Fruit fly (Drosophila melanogaster): ENCODE measurements around the gene CG14518.

DNA sequence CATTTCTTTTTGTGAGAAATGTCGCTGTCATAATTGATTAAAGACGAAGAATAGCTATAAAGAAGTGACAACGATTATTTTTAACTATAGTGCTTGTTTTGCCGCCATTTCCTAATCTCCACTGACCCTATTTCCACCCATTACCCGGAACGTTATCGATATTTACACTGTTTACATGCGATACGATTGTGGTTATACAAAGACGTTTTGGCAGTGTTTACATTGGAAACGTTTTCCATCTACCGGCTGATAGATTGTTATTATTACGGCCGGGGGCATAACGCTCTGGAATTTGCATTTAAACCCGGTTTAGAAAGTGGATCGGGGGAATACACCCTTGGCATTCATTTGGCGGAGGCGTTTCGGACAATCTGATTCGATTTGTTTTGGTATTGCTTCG lies 41.5 kb downstream of the CG14518 start:
- no peak for TF ChIP-seq crc (GFP tag; optimal IDR thresholded peaks at IDR 0.05)
- TF ChIP-seq CG6791 (GFP tag; IDR thresholded peaks at IDR 0.05; ENCODE audit: partially characterized antibody), result no peak
- no peak for TF ChIP-seq CG31224 (GFP tag; IDR thresholded peaks at IDR 0.05)
- TF ChIP-seq Hr39 (optimal IDR thresholded peaks at IDR 0.05), result no peak
- TF ChIP-seq CG33213 (GFP tag; optimal IDR thresholded peaks at IDR 0.05), result no peak

Measured in whole organism, embryonic.